Fruit fly (Drosophila melanogaster) whole organism, prepupa: ENCODE measurements around the gene CG2147.

Source experiments
- Blimp-1 ChIP-seq: fragments of 200-800 bp; sonication (Bioruptor generic); optimal IDR thresholded peaks from 3 replicates; lab custom pipeline; 2017; ENCODE audit warnings: missing biosample characterization, missing genetic modification characterization, mild to moderate bottlenecking, moderate library complexity, missing genetic modification reagents
- CG11294 ChIP-seq: fragments of 200-800 bp; sonication (Bioruptor generic); IDR thresholded peaks from 2 replicates; pipeline ENCODE4 v1.3.6; 2022; ENCODE audit warnings: missing biosample characterization, missing genetic modification characterization
- CG11762 ChIP-seq: fragments of 200-800 bp; sonication (Bioruptor generic); optimal IDR thresholded peaks from 3 replicates; lab custom pipeline; 2016; ENCODE audit warnings: missing biosample characterization, missing genetic modification characterization; ENCODE audit not compliant: insufficient read depth
- CG11902 ChIP-seq: fragments of 200-800 bp; sonication (Bioruptor generic); optimal IDR thresholded peaks from 3 replicates; lab custom pipeline; 2016; ENCODE audit warnings: missing biosample characterization, missing genetic modification characterization
- CG15336 ChIP-seq: fragments of 200-800 bp; sonication (Bioruptor generic); IDR thresholded peaks from 2 replicates; pipeline ENCODE4 v1.3.6; 2022; ENCODE audit warnings: missing biosample characterization, missing genetic modification characterization
- CG1621 ChIP-seq: fragments of 200-800 bp; sonication (Bioruptor generic); optimal IDR thresholded peaks from 3 replicates; lab custom pipeline; 2018; ENCODE audit warnings: missing biosample characterization, mild to moderate bottlenecking, missing genetic modification characterization
- CG3032 ChIP-seq: fragments of 200-800 bp; optimal IDR thresholded peaks from 2 replicates; lab custom pipeline; 2019; ENCODE audit warnings: missing biosample characterization, mild to moderate bottlenecking, missing genetic modification characterization, moderate library complexity
- CG31627 ChIP-seq: fragments of 200-800 bp; sonication (Bioruptor generic); optimal IDR thresholded peaks from 3 replicates; lab custom pipeline; 2016; ENCODE audit warnings: missing biosample characterization, missing genetic modification characterization
- CG32006 ChIP-seq: fragments of 200-800 bp; sonication (Bioruptor generic); optimal IDR thresholded peaks from 3 replicates; lab custom pipeline; 2017; ENCODE audit warnings: missing biosample characterization, mild to moderate bottlenecking, missing genetic modification characterization
- CG34406 ChIP-seq: fragments of 200-800 bp; sonication (Bioruptor generic); optimal IDR thresholded peaks from 3 replicates; lab custom pipeline; 2016; ENCODE audit warnings: missing biosample characterization, missing genetic modification characterization
- CG3919 ChIP-seq: fragments of 200-800 bp; sonication (Bioruptor generic); optimal IDR thresholded peaks from 3 replicates; lab custom pipeline; 2016; ENCODE audit warnings: missing biosample characterization, missing genetic modification characterization
- CG6163 ChIP-seq: fragments of 200-800 bp; sonication (Bioruptor generic); IDR thresholded peaks from 3 replicates; pipeline ENCODE4 v1.3.6; 2022; ENCODE audit warnings: missing biosample characterization, missing genetic modification characterization
- CG6792 ChIP-seq: fragments of 200-800 bp; sonication (Bioruptor generic); optimal IDR thresholded peaks from 3 replicates; lab custom pipeline; 2016; ENCODE audit warnings: missing biosample characterization, missing genetic modification characterization
- CG6808 ChIP-seq: fragments of 200-800 bp; sonication (Bioruptor generic); optimal IDR thresholded peaks from 3 replicates; lab custom pipeline; 2017; ENCODE audit warnings: missing biosample characterization, missing genetic modification characterization, mild to moderate bottlenecking, moderate library complexity, missing genetic modification reagents
- CG6854 ChIP-seq: fragments of 200-800 bp; sonication (Bioruptor generic); optimal IDR thresholded peaks from 2 replicates; lab custom pipeline; 2017; ENCODE audit warnings: missing biosample characterization, mild to moderate bottlenecking, missing genetic modification characterization
- CG8319 ChIP-seq: fragments of 200-800 bp; sonication (Bioruptor generic); optimal IDR thresholded peaks from 3 replicates; lab custom pipeline; 2016; ENCODE audit warnings: missing biosample characterization, missing genetic modification characterization
- CG8632 ChIP-seq: fragments of 200-800 bp; sonication (Bioruptor generic); optimal IDR thresholded peaks from 3 replicates; lab custom pipeline; 2016; ENCODE audit warnings: missing biosample characterization, missing genetic modification characterization
- CG9139 ChIP-seq: fragments of 200-800 bp; sonication (Bioruptor generic); optimal IDR thresholded peaks from 3 replicates; lab custom pipeline; 2017; ENCODE audit warnings: missing biosample characterization, mild to moderate bottlenecking, missing genetic modification characterization
- Eip78C ChIP-seq: fragments of 200-800 bp; sonication (Bioruptor generic); peaks from one replicate; lab custom pipeline; 2016; ENCODE audit warnings: missing biosample characterization, missing genetic modification characterization
- Ets21C ChIP-seq: fragments of 200-800 bp; sonication (Bioruptor generic); optimal IDR thresholded peaks from 3 replicates; lab custom pipeline; 2016; ENCODE audit warnings: missing biosample characterization, missing genetic modification characterization
- Ets96B ChIP-seq: fragments of 200-800 bp; optimal IDR thresholded peaks from 2 replicates; lab custom pipeline; 2019; ENCODE audit warnings: missing biosample characterization, mild to moderate bottlenecking, missing genetic modification characterization, moderate library complexity
- Gug ChIP-seq: fragments of 200-800 bp; sonication (Bioruptor generic); IDR thresholded peaks from 2 replicates; pipeline ENCODE4 v1.3.6; 2022; ENCODE audit warnings: missing biosample characterization, missing genetic modification characterization
- Hr4 ChIP-seq: fragments of 200-800 bp; sonication (Bioruptor generic); optimal IDR thresholded peaks from 3 replicates; lab custom pipeline; 2016; ENCODE audit warnings: missing biosample characterization, missing genetic modification characterization
- Lpt ChIP-seq: fragments of 200-800 bp; sonication (Bioruptor generic); optimal IDR thresholded peaks from 3 replicates; lab custom pipeline; 2016; ENCODE audit warnings: missing biosample characterization, missing genetic modification characterization
- Met ChIP-seq: fragments of 200-800 bp; sonication (Bioruptor generic); optimal IDR thresholded peaks from 3 replicates; lab custom pipeline; 2016; ENCODE audit warnings: missing biosample characterization, missing genetic modification characterization
- OdsH ChIP-seq: fragments of 200-800 bp; sonication (Bioruptor generic); optimal IDR thresholded peaks from 3 replicates; lab custom pipeline; 2016; ENCODE audit warnings: missing biosample characterization, missing genetic modification characterization
- Smox ChIP-seq: fragments of 200-800 bp; sonication (Bioruptor generic); optimal IDR thresholded peaks from 3 replicates; lab custom pipeline; 2016; ENCODE audit warnings: missing biosample characterization, missing genetic modification characterization
- Sox102F ChIP-seq: fragments of 200-800 bp; sonication (Bioruptor generic); optimal IDR thresholded peaks from 2 replicates; lab custom pipeline; 2016; ENCODE audit warnings: missing biosample characterization, mild to moderate bottlenecking, missing genetic modification characterization
- Sox14 ChIP-seq: fragments of 200-800 bp; sonication (Bioruptor generic); optimal IDR thresholded peaks from 3 replicates; lab custom pipeline; 2016; ENCODE audit warnings: missing biosample characterization, missing genetic modification characterization
- Sox15 ChIP-seq: fragments of 200-800 bp; sonication (Bioruptor generic); optimal IDR thresholded peaks from 3 replicates; lab custom pipeline; 2016; ENCODE audit warnings: missing biosample characterization, missing genetic modification characterization
- achi ChIP-seq: fragments of 200-800 bp; sonication (Bioruptor generic); optimal IDR thresholded peaks from 3 replicates; lab custom pipeline; 2016; ENCODE audit warnings: missing biosample characterization, missing genetic modification characterization
- cyc ChIP-seq: fragments of 200-800 bp; sonication (Bioruptor generic); optimal IDR thresholded peaks from 3 replicates; lab custom pipeline; 2016; ENCODE audit warnings: missing biosample characterization, missing genetic modification characterization
- dac ChIP-seq: fragments of 200-800 bp; sonication (Bioruptor generic); optimal IDR thresholded peaks from 2 replicates; lab custom pipeline; 2017; ENCODE audit warnings: missing biosample characterization, mild to moderate bottlenecking, missing genetic modification characterization
- dsx ChIP-seq: fragments of 200-800 bp; optimal IDR thresholded peaks from 3 replicates; lab custom pipeline; 2019; ENCODE audit warnings: missing biosample characterization, mild to moderate bottlenecking, missing genetic modification characterization, moderate library complexity; ENCODE audit not compliant: poor library complexity, severe bottlenecking
- esn ChIP-seq: fragments of 200-800 bp; sonication (Bioruptor generic); optimal IDR thresholded peaks from 2 replicates; lab custom pipeline; 2016; ENCODE audit warnings: missing biosample characterization, mild to moderate bottlenecking, missing genetic modification characterization, moderate library complexity
- fd85E ChIP-seq: fragments of 200-800 bp; sonication (Bioruptor generic); optimal IDR thresholded peaks from 3 replicates; lab custom pipeline; 2016; ENCODE audit warnings: missing biosample characterization, missing genetic modification characterization
- fkh ChIP-seq: fragments of 200-800 bp; sonication (Bioruptor generic); optimal IDR thresholded peaks from 3 replicates; lab custom pipeline; 2017; ENCODE audit warnings: missing biosample characterization, mild to moderate bottlenecking, missing genetic modification characterization, moderate library complexity
- lz ChIP-seq: fragments of 200-800 bp; sonication (Bioruptor generic); optimal IDR thresholded peaks from 3 replicates; lab custom pipeline; 2016; ENCODE audit warnings: missing biosample characterization, missing genetic modification characterization
- net ChIP-seq: fragments of 200-800 bp; sonication (Bioruptor generic); optimal IDR thresholded peaks from 3 replicates; lab custom pipeline; 2016; ENCODE audit warnings: missing biosample characterization, missing genetic modification characterization
- pdm3 ChIP-seq: fragments of 200-800 bp; sonication (Bioruptor generic); optimal IDR thresholded peaks from 3 replicates; lab custom pipeline; 2016; ENCODE audit warnings: missing biosample characterization, missing genetic modification characterization
- salr ChIP-seq, 2 experiments: fragments of 200-800 bp; sonication (Bioruptor generic); optimal IDR thresholded peaks; 3 replicates each; lab custom pipeline; 2016 to 2018; ENCODE audit warnings: missing biosample characterization in 2 of 2, missing genetic modification characterization in 2 of 2, mild to moderate bottlenecking in 1 of 2
- ss ChIP-seq, 2 experiments: fragments of 200-800 bp; sonication (Bioruptor generic); optimal IDR thresholded peaks; 2 replicates in 1 of 2; 3 replicates in 1 of 2; lab custom pipeline; 2017 to 2018; ENCODE audit warnings: mild to moderate bottlenecking in 2 of 2, missing biosample characterization in 2 of 2, missing genetic modification characterization in 2 of 2, moderate library complexity in 1 of 2
- svp ChIP-seq: fragments of 200-800 bp; sonication (Bioruptor generic); peaks from one replicate; lab custom pipeline; 2016; ENCODE audit warnings: missing biosample characterization, missing genetic modification characterization
- topi ChIP-seq: fragments of 200-800 bp; sonication (Bioruptor generic); optimal IDR thresholded peaks from 3 replicates; lab custom pipeline; 2016; ENCODE audit warnings: missing biosample characterization, missing genetic modification characterization
- vri ChIP-seq: fragments of 200-800 bp; sonication (Bioruptor generic); optimal IDR thresholded peaks from 3 replicates; lab custom pipeline; 2016; ENCODE audit warnings: missing biosample characterization, mild to moderate bottlenecking, missing genetic modification characterization

Gene CG2147

DNA sequence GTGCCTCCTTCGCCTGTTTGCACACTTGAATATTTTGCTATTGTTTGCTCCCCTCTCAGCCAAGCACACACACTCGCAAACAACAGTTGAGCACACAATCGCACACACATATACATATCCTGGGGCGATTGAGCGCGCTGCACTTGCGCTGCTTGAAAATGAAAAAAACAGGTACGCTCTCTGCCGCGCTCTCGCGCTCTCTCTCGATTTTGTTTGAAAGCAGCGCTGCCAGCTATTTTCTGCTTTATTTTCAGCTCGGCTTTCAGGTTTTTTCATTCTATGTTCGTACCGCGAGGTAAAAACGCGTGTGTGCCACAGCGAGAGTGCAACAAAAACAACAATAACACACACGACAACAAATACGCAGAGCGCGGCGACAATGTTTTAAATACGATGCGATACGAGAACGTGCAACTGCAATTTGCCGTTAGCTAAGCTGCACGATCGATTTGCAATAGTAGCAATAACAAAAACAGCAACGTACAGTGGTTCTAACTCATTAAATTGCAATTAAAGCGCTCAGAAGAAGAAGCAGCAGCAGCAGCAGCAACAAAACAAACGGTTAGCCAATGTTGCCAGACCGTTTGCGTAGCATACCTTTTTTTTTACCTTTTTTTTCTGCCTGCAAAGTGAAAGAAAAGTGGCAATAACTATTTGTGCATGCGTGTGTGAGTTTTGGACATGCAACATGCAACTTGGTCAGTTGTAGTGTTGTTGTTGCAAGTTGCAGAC is 24.5 kb upstream of the CG2147 start:
- no peak for TF ChIP-seq svp (GFP tag; lab: Kevin White, UChicago)
- TF ChIP-seq CG6163 (GFP tag; lab: Robert Waterston, UW): 0 out of 3 replicates have a peak, but pooled peaks have one; percentile 13
- TF ChIP-seq dsx (GFP tag; lab: Kevin White, UChicago): peak; percentile 43

DNA sequence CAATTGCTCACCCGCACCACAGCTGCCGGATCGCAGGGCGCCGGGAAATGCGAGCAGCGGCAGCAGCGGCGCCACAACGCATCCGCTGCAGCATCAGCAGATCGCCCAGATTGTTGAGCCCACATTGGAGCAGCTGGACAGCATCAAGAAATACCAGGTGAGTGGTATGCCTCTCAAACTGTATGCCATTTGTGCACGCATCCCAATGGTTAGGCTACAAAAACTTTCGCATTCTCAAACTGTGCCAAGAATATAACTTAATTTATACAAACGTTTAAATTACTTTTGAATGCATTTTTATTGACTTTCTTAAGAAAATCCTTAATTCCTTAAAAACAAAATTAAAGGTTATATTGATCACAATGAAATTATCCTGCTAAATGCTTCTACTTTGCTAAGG is 12.5 kb upstream of the CG2147 start:
- no peak for TF ChIP-seq salr (GFP tag; optimal IDR thresholded peaks at IDR 0.05; lab: Kevin White, UChicago)
- TF ChIP-seq Eip78C (GFP tag; lab: Kevin White, UChicago): peak; percentile 1

DNA sequence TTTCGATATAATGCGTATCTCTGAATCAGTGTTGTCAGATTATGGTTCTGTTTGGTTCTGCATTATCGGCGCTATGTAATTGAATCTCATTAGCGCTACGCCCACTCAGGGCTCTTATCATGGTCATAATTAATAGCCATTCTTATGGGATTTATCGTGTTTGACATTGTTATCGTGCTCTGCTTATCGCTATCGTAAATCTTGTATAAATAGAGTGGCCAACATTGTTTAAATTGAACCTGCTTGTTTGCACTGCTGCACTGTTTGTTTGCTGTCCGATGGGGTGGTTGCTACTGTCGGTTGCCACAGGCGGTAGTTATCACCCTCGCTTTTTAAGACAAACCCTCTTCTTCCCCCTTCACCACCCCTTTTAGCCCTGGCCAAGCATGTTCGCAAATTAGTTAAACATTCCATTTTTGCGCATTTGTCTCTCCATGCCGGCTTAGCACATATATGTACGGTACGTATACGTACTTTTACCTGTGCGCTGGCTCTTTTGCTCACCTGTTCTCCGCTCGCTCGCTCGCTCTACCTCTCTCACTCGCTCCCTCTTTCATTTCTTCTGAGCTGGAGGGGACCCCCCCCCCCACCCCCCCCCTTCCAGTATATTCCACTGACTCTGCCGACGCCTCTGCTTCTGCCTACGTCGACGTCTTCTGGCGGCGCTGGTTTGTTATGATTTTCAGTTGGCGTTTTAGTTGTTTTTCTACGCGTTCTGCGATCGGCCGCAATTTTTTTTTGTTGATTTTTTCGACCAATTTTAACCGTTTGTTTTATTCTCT is 10.4 kb upstream of the CG2147 start:
- peak; percentile 39 for TF ChIP-seq topi (GFP tag; lab: Kevin White, UChicago)
- TF ChIP-seq CG32006 (GFP tag; lab: Kevin White, UChicago): peak; percentile 9
- TF ChIP-seq CG6854: peak; percentile 20
- no peak for TF ChIP-seq Smox (GFP tag; lab: Kevin White, UChicago)
- TF ChIP-seq CG8319: peak; percentile 3
- TF ChIP-seq CG11294 (GFP tag; lab: Robert Waterston, UW): no peak
- TF ChIP-seq Hr4 (GFP tag; lab: Kevin White, UChicago): no peak
- no peak for TF ChIP-seq Ets21C (GFP tag; lab: Kevin White, UChicago)
- no peak for TF ChIP-seq Lpt (GFP tag; lab: Kevin White, UChicago)
- TF ChIP-seq pdm3 (GFP tag; lab: Kevin White, UChicago): peak; percentile 39
- no peak for TF ChIP-seq CG31627 (GFP tag; lab: Kevin White, UChicago)
- TF ChIP-seq CG8632 (GFP tag; lab: Kevin White, UChicago): peak; percentile 53
- peak; percentile 32 for TF ChIP-seq vri (GFP tag; lab: Kevin White, UChicago)
- peak; percentile 93 for TF ChIP-seq fkh (GFP tag; lab: Kevin White, UChicago)
- peak; percentile 30 for TF ChIP-seq CG3919
- TF ChIP-seq fd85E: no peak
- TF ChIP-seq CG3032 (tag; lab: Kevin White, UChicago): no peak
- TF ChIP-seq achi (GFP tag; lab: Kevin White, UChicago): peak; percentile 26
- no peak for TF ChIP-seq Sox14 (GFP tag; lab: Kevin White, UChicago)
- peak; percentile 66 for TF ChIP-seq CG6808 (GFP tag; lab: Kevin White, UChicago)
- peak; percentile 13 for TF ChIP-seq Blimp-1 (GFP tag; lab: Kevin White, UChicago)
- peak; percentile 45 for TF ChIP-seq CG9139
- TF ChIP-seq Met: no peak
- no peak for TF ChIP-seq svp (GFP tag; lab: Kevin White, UChicago)
- TF ChIP-seq CG1621: peak; percentile 34
- TF ChIP-seq Sox102F: peak; percentile 16
- TF ChIP-seq CG15336 (GFP tag; lab: Robert Waterston, UW): peak; percentile 15; the same call in 1 of the 2 replicates
- TF ChIP-seq CG11902 (GFP tag; lab: Kevin White, UChicago): no peak
- TF ChIP-seq cyc (GFP tag; lab: Kevin White, UChicago): no peak
- peak; percentile 79 for TF ChIP-seq Eip78C (GFP tag; lab: Kevin White, UChicago)
- no peak for TF ChIP-seq dac
- TF ChIP-seq CG34406: peak; percentile 49
- TF ChIP-seq Ets96B (tag; lab: Kevin White, UChicago): no peak
- peak; percentile 57 to 82 for TF ChIP-seq ss (GFP tag; optimal IDR thresholded peaks at IDR 0.05; lab: Kevin White, UChicago)
- TF ChIP-seq Gug (GFP tag; lab: Robert Waterston, UW): 0 out of 2 replicates have a peak, but pooled peaks have one; percentile 13
- no peak for TF ChIP-seq Sox15 (GFP tag; lab: Kevin White, UChicago)
- TF ChIP-seq CG11762 (GFP tag; lab: Kevin White, UChicago): peak; percentile 2
- no peak for TF ChIP-seq esn
- no peak for TF ChIP-seq lz (GFP tag; lab: Kevin White, UChicago)
- peak; percentile 60 for TF ChIP-seq net
- TF ChIP-seq OdsH: peak; percentile 48
- TF ChIP-seq CG6792: peak; percentile 50
